Fruit fly (Drosophila melanogaster) S2 (cell line): ENCODE measurements around the gene Ca-Ma2d.

ENCODE experiments used
- CG8478 ChIP-seq: fragments of >200 bp; optimal IDR thresholded peaks from 2 replicates; lab custom pipeline; 2018
- CTCF ChIP-seq, 2 experiments: fragments of >200 bp; optimal IDR thresholded peaks; 2 replicates each; lab custom pipeline; 2018

dm6 chr2L:16267159-16268065 lies 36.1 kb downstream of the Ca-Ma2d start:
- TF ChIP-seq CTCF (optimal IDR thresholded peaks at IDR 0.05; lab: Kevin White, UChicago): no peak
- TF ChIP-seq CG8478: no peak
